Fruit fly (Drosophila melanogaster): ENCODE measurements around the gene Madm.
A peak's percentile ranks its signal among the peaks of the same experiment; 100 is the strongest.

Gene Madm

dm6 chr3R:5705469-5706067 lies 36.7 kb upstream of the Madm start (continued):
- TF ChIP-seq nau (GFP tag; optimal IDR thresholded peaks at IDR 0.05) = no peak
- no peak for TF ChIP-seq luna (GFP tag; optimal IDR thresholded peaks at IDR 0.05)
- TF ChIP-seq CG18262 (tag; optimal IDR thresholded peaks at IDR 0.05) = peak; percentile 86
- peak; percentile 56 for TF ChIP-seq Xbp1 (GFP tag; optimal IDR thresholded peaks at IDR 0.05)
- peak; percentile 73 for TF ChIP-seq trem (tag; optimal IDR thresholded peaks at IDR 0.05)
- no peak for TF ChIP-seq CG9797 (GFP tag; optimal IDR thresholded peaks at IDR 0.05)
- TF ChIP-seq pros (GFP tag; optimal IDR thresholded peaks at IDR 0.05) = no peak
- TF ChIP-seq Deaf1 (tag; optimal IDR thresholded peaks at IDR 0.05) = no peak
- TF ChIP-seq CG9727 (GFP tag; optimal IDR thresholded peaks at IDR 0.05) = peak; percentile 69
- TF ChIP-seq CG13894 (tag; optimal IDR thresholded peaks at IDR 0.05) = no peak
- TF ChIP-seq ftz-f1 (GFP tag; optimal IDR thresholded peaks at IDR 0.05) = no peak
- TF ChIP-seq ttk (GFP tag; IDR thresholded peaks at IDR 0.05) = 0 out of 2 replicates have a peak, but pooled peaks have one; percentile 6
- peak; percentile 53 for TF ChIP-seq Nf-YB (GFP tag; optimal IDR thresholded peaks at IDR 0.05)
- no peak for TF ChIP-seq twi (tag; optimal IDR thresholded peaks at IDR 0.05)
- no peak for TF ChIP-seq CG18764 (GFP tag; optimal IDR thresholded peaks at IDR 0.05)
- peak; percentile 61 for TF ChIP-seq org-1 (GFP tag; optimal IDR thresholded peaks at IDR 0.05)
- no peak for TF ChIP-seq seq (GFP tag; IDR thresholded peaks at IDR 0.05)
- peak; percentile 24 for TF ChIP-seq salm (tag; optimal IDR thresholded peaks at IDR 0.05)
- TF ChIP-seq CG14441 (GFP tag; IDR thresholded peaks at IDR 0.05) = no peak
- TF ChIP-seq CG4328 (GFP tag; optimal IDR thresholded peaks at IDR 0.05) = peak; percentile 58
- TF ChIP-seq D (optimal IDR thresholded peaks at IDR 0.05) = no peak
- peak; percentile 68 for TF ChIP-seq D (GFP tag; optimal IDR thresholded peaks at IDR 0.05)
- TF ChIP-seq CG31388 (GFP tag; optimal IDR thresholded peaks at IDR 0.05) = no peak
- TF ChIP-seq CG2202 (tag; optimal IDR thresholded peaks at IDR 0.05) = peak; percentile 12
- no peak for TF ChIP-seq gsb-n (tag; optimal IDR thresholded peaks at IDR 0.05)
- TF ChIP-seq MTF-1 (GFP tag; optimal IDR thresholded peaks at IDR 0.05; ENCODE audit: borderline replicate concordance) = no peak
- TF ChIP-seq fd64A (GFP tag; optimal IDR thresholded peaks at IDR 0.05) = peak; percentile 55
- no peak for TF ChIP-seq sug (tag; optimal IDR thresholded peaks at IDR 0.05)
- TF ChIP-seq CG5245 (GFP tag; optimal IDR thresholded peaks at IDR 0.05) = no peak
- TF ChIP-seq CG8388 (GFP tag; optimal IDR thresholded peaks at IDR 0.05) = peak; percentile 67
- TF ChIP-seq lov (optimal IDR thresholded peaks at IDR 0.05) = no peak
- TF ChIP-seq lov (GFP tag; IDR thresholded peaks at IDR 0.05) = no peak
- 0 out of 2 replicates have a peak, but pooled peaks have one; percentile 33 for TF ChIP-seq HLH3B (GFP tag; IDR thresholded peaks at IDR 0.05)
- TF ChIP-seq CG3065 (GFP tag; optimal IDR thresholded peaks at IDR 0.05) = no peak
- TF ChIP-seq CG18599 (GFP tag; optimal IDR thresholded peaks at IDR 0.05) = peak; percentile 64
- peak; percentile 90 for TF ChIP-seq Med (GFP tag)
- TF ChIP-seq CG1602 (GFP tag; optimal IDR thresholded peaks at IDR 0.05) = peak; percentile 38
- no peak for TF ChIP-seq CG14710 (tag; optimal IDR thresholded peaks at IDR 0.05)
- no peak for TF ChIP-seq D19A (tag; optimal IDR thresholded peaks at IDR 0.05)
- peak; percentile 72 for TF ChIP-seq CG10147 (GFP tag; optimal IDR thresholded peaks at IDR 0.05)
- peak; percentile 5 for TF ChIP-seq CG4820 (GFP tag; optimal IDR thresholded peaks at IDR 0.05)
- TF ChIP-seq run (tag; optimal IDR thresholded peaks at IDR 0.05) = peak; percentile 25
- TF ChIP-seq CG17359 (tag; optimal IDR thresholded peaks at IDR 0.05) = no peak
- TF ChIP-seq p53 (GFP tag; optimal IDR thresholded peaks at IDR 0.05) = no peak
- TF ChIP-seq tap (tag; optimal IDR thresholded peaks at IDR 0.05) = no peak
- TF ChIP-seq B-H1 (GFP tag; IDR thresholded peaks at IDR 0.05) = no peak
- no peak for TF ChIP-seq fd102C (GFP tag; optimal IDR thresholded peaks at IDR 0.05)
- peak; percentile 50 for TF ChIP-seq CG32532 (GFP tag; IDR thresholded peaks at IDR 0.05)
- TF ChIP-seq CG8089 (GFP tag; optimal IDR thresholded peaks at IDR 0.05) = peak; percentile 25
- TF ChIP-seq Ptx1 (GFP tag; IDR thresholded peaks at IDR 0.05) = peak; percentile 47; the same call in 1 of the 2 replicates
- peak; percentile 46 for TF ChIP-seq BtbVII (GFP tag; optimal IDR thresholded peaks at IDR 0.05)

Measured in whole organism, embryonic.